Worm (Caenorhabditis elegans): ENCODE results near the gene ugt-40.

- TF ChIP-seq gei-8 (GFP tag; optimal IDR thresholded peaks at IDR 0.05) (no peak), lin-13 (GFP tag; optimal IDR thresholded peaks at IDR 0.05) (no peak), ZK546.5 (tag; optimal IDR thresholded peaks at IDR 0.05) (no peak)
Measured at ce11 chrV:7136859-7137258, 4.9 kb downstream of the ugt-40 start.

Data from whole organism, L4 larva.